Worm (Caenorhabditis elegans): ENCODE measurements around the gene C29E4.14.

- TF ChIP-seq zag-1 (tag; optimal IDR thresholded peaks at IDR 0.05) (no peak), nhr-71 (tag; optimal IDR thresholded peaks at IDR 0.05) (no peak), fos-1 (tag; optimal IDR thresholded peaks at IDR 0.05) (no peak), ces-1 (GFP tag; optimal IDR thresholded peaks at IDR 0.05) (no peak), nhr-11 (tag; optimal IDR thresholded peaks at IDR 0.05) (no peak), lsy-2 (tag; optimal IDR thresholded peaks at IDR 0.05) (no peak)
Measured at ce11 chrIII:7941417-7941816, 21.5 kb downstream of the C29E4.14 start, which contains the start of gene kle-2.
